Fruit fly (Drosophila melanogaster) whole organism, wandering third instar larva: ENCODE results near the gene CG16790.

Source experiments
- CG9705 ChIP-seq: fragments of 200-800 bp; sonication (Bioruptor generic); optimal IDR thresholded peaks from 2 replicates; lab custom pipeline; 2018; ENCODE audit warnings: missing biosample characterization, mild to moderate bottlenecking, missing genetic modification characterization
- Dfd ChIP-seq: fragments of >200 bp; optimal IDR thresholded peaks from 2 replicates; lab custom pipeline; 2017; ENCODE audit warnings: missing biosample characterization, missing genetic modification characterization
- br ChIP-seq: fragments of 200-800 bp; sonication (Bioruptor generic); optimal IDR thresholded peaks from 2 replicates; lab custom pipeline; 2016; ENCODE audit warnings: missing biosample characterization, missing genetic modification characterization
- dl ChIP-seq, 2 experiments: fragments of 175-275, 200-275 bp in 1 of 2; fragments of 200-275 bp in 1 of 2; sonication (Bioruptor generic); optimal IDR thresholded peaks; lab custom pipeline; 2018; ENCODE audit warnings: mild to moderate bottlenecking in 2 of 2, missing biosample characterization in 2 of 2, missing genetic modification characterization in 2 of 2, moderate library complexity in 2 of 2; ENCODE audit not compliant: partially characterized antibody in 2 of 2, insufficient read depth in 1 of 2

dm6 chr3R:9571523-9571922, 1.5 kb upstream of the CG16790 start, which contains the start of gene CG9396:
- TF ChIP-seq dl (GFP tag; optimal IDR thresholded peaks at IDR 0.05; lab: Kevin White, UChicago; ENCODE audit: insufficient read depth in 1 of 2, partially characterized antibody in 2 of 2) (no peak), Dfd (GFP tag; lab: Kevin White, UChicago) (no peak), CG9705 (GFP tag; lab: Kevin White, UChicago) (no peak), br (GFP tag; lab: Kevin White, UChicago) (no peak)
